Fruit fly (Drosophila melanogaster) S2 (cell line): ENCODE data around the gene CG12105.

Experiments used
- CG8478 ChIP-seq: fragments of >200 bp; optimal IDR thresholded peaks from 2 replicates; lab custom pipeline; 2018
- CTCF ChIP-seq, 2 experiments: fragments of >200 bp; optimal IDR thresholded peaks; 2 replicates each; lab custom pipeline; 2018

DNA sequence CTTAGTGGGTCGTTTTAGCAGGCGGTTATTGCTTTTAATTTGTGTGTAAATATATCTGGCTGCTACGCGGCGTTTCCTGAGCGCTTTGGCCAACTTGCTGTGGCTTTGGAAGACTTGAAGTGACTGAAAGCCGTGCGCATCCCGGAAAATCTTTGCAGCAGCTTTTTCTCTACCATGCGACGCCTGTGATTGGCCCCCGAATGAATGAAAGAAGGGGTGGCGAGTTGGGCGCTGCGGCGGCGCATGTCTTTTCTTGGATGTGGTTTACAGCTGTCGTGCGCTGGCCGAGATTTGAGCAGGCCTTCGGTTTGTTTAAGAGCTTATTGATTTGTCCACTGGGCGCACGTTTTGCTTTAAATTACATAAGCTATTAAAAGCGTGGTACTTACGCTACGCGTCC is 47.9 kb upstream of the CG12105 start:
- TF ChIP-seq CTCF (optimal IDR thresholded peaks at IDR 0.05; lab: Kevin White, UChicago) = no peak
- TF ChIP-seq CG8478 = no peak
